Worm (Caenorhabditis elegans) whole organism, young adult: ENCODE data around the gene C29A12.6.

Source experiments
- B0261.1 ChIP-seq: sonication (generic microtip); optimal IDR thresholded peaks from 2 replicates; lab custom pipeline; 2016; ENCODE audit warnings: mild to moderate bottlenecking, missing genetic modification characterization, moderate library complexity, missing compliant biosample characterization
- D2030.7 ChIP-seq: fragments of 200-800 bp; sonication (Bioruptor generic); IDR thresholded peaks from 2 replicates; pipeline ENCODE4 v1.3.6; 2022; ENCODE audit warnings: missing genetic modification reagents, missing genetic modification characterization, missing compliant biosample characterization
- F22D6.2 ChIP-seq: sonication (generic microtip); optimal IDR thresholded peaks from 2 replicates; lab custom pipeline; 2016; ENCODE audit warnings: mild to moderate bottlenecking, missing genetic modification characterization, missing compliant biosample characterization
- F33H1.4 ChIP-seq: fragments of 200-800 bp; sonication (Bioruptor generic); IDR thresholded peaks from 2 replicates; pipeline ENCODE4 v1.3.6; 2022; ENCODE audit warnings: missing genetic modification reagents, missing genetic modification characterization, missing compliant biosample characterization
- F52B5.7 ChIP-seq: sonication (generic microtip); optimal IDR thresholded peaks from 2 replicates; lab custom pipeline; 2016; ENCODE audit warnings: mild to moderate bottlenecking, missing genetic modification characterization, missing compliant biosample characterization
- F57A8.1 ChIP-seq: fragments of 200-800 bp; sonication (Bioruptor generic); optimal IDR thresholded peaks from 2 replicates; lab custom pipeline; 2018; ENCODE audit warnings: mild to moderate bottlenecking, missing genetic modification characterization, moderate library complexity, missing compliant biosample characterization
- Y56A3A.18 ChIP-seq: fragments of 200-800 bp; sonication (Bioruptor generic); IDR thresholded peaks from 2 replicates; pipeline ENCODE4 v1.3.6; 2022; ENCODE audit warnings: missing genetic modification reagents, missing genetic modification characterization, missing compliant biosample characterization
- Y67H2A.10 ChIP-seq: fragments of 200-800 bp; sonication (Bioruptor generic); conservative IDR thresholded peaks from 2 replicates; pipeline ENCODE4 v1.3.6; 2022; ENCODE audit warnings: missing genetic modification reagents, missing genetic modification characterization, missing compliant biosample characterization
- Y79H2A.3 ChIP-seq: fragments of 200-800 bp; sonication (Bioruptor generic); conservative IDR thresholded peaks from 2 replicates; pipeline ENCODE4 v1.3.6; 2022; ENCODE audit warnings: missing genetic modification reagents, missing genetic modification characterization, missing compliant biosample characterization
- akir-1 ChIP-seq: fragments of 200-800 bp; sonication (Bioruptor generic); optimal IDR thresholded peaks from 2 replicates; lab custom pipeline; 2018; ENCODE audit warnings: mild to moderate bottlenecking, missing genetic modification characterization, moderate library complexity, missing compliant biosample characterization
- attf-5 ChIP-seq: fragments of 200-800 bp; sonication (Bioruptor generic); optimal IDR thresholded peaks from 2 replicates; lab custom pipeline; 2018; ENCODE audit warnings: mild to moderate bottlenecking, missing genetic modification characterization, missing compliant biosample characterization
- bed-2 ChIP-seq: fragments of 200-800 bp; sonication (Bioruptor generic); IDR thresholded peaks from 2 replicates; pipeline ENCODE4 v1.3.6; 2022; ENCODE audit warnings: missing genetic modification reagents, missing genetic modification characterization, missing compliant biosample characterization
- cebp-1 ChIP-seq, 2 experiments: fragments of 200-800 bp in 1 of 2; sonication (Bioruptor generic) in 1 of 2; sonication (generic microtip) in 1 of 2; IDR thresholded peaks in 1 of 2; optimal IDR thresholded peaks in 1 of 2; 2 replicates each; pipeline versions ENCODE4 v1.3.6 to Lab custom; 2017 to 2022; ENCODE audit warnings: missing compliant biosample characterization in 2 of 2, missing genetic modification characterization in 2 of 2, mild to moderate bottlenecking in 1 of 2, missing genetic modification reagents in 1 of 2, moderate library complexity in 1 of 2
- ceh-27 ChIP-seq: fragments of 200-800 bp; sonication (Bioruptor generic); optimal IDR thresholded peaks from 2 replicates; lab custom pipeline; 2018; ENCODE audit warnings: mild to moderate bottlenecking, missing genetic modification characterization, moderate library complexity, missing compliant biosample characterization
- ceh-58 ChIP-seq: fragments of 200-800 bp; sonication (Bioruptor generic); IDR thresholded peaks from 2 replicates; pipeline ENCODE4 v1.3.6; 2022; ENCODE audit warnings: missing genetic modification characterization, missing compliant biosample characterization
- efl-1 ChIP-seq: fragments of 150-350 bp; optimal IDR thresholded peaks from 2 replicates; lab custom pipeline; 2014; ENCODE audit warnings: missing biosample characterization, missing genetic modification reagents, missing genetic modification characterization
- ekl-4 ChIP-seq: fragments of 200-800 bp; sonication (Bioruptor generic); IDR thresholded peaks from 2 replicates; pipeline ENCODE4 v1.3.6; 2022; ENCODE audit warnings: missing genetic modification reagents, missing genetic modification characterization, missing compliant biosample characterization
- ets-4 ChIP-seq: fragments of 200-800 bp; sonication (Bioruptor generic); optimal IDR thresholded peaks from 2 replicates; lab custom pipeline; 2018; ENCODE audit warnings: mild to moderate bottlenecking, missing genetic modification characterization, missing compliant biosample characterization
- him-1 ChIP-seq: sonication (generic microtip); optimal IDR thresholded peaks from 2 replicates; lab custom pipeline; 2016; ENCODE audit warnings: missing genotype, missing genetic modification reagents, missing genetic modification characterization, missing compliant biosample characterization
- hlh-12 ChIP-seq: sonication (generic microtip); optimal IDR thresholded peaks from 2 replicates; lab custom pipeline; 2016; ENCODE audit warnings: missing genetic modification characterization, missing compliant biosample characterization
- hmg-1.2 ChIP-seq: fragments of 200-800 bp; sonication (Bioruptor generic); IDR thresholded peaks from 2 replicates; pipeline ENCODE4 v1.3.6; 2022; ENCODE audit warnings: missing genetic modification reagents, missing genetic modification characterization, missing compliant biosample characterization
- hrde-1 ChIP-seq: sonication (generic microtip); optimal IDR thresholded peaks from 2 replicates; lab custom pipeline; 2016; ENCODE audit warnings: missing genetic modification characterization, mild to moderate bottlenecking, missing compliant biosample characterization, moderate library complexity, missing genotype, missing genetic modification reagents, borderline replicate concordance
- hsf-1 ChIP-seq: fragments of 200-800 bp; sonication (Bioruptor generic); IDR thresholded peaks from 2 replicates; pipeline ENCODE4 v1.3.6; 2022; ENCODE audit warnings: missing genetic modification reagents, missing genetic modification characterization, missing compliant biosample characterization
- lin-35 ChIP-seq, 3 experiments: fragments of 150-350 bp in 2 of 3; sonication (generic microtip) in 1 of 3; optimal IDR thresholded peaks; 2 replicates each; lab custom pipeline; 2014 to 2018; ENCODE audit warnings: missing biosample characterization in 3 of 3, missing genetic modification characterization in 3 of 3, missing genetic modification reagents in 3 of 3
- lin-40 ChIP-seq: sonication (generic microtip); optimal IDR thresholded peaks from 2 replicates; lab custom pipeline; 2016; ENCODE audit warnings: missing genetic modification characterization, mild to moderate bottlenecking, missing compliant biosample characterization, missing genotype, missing genetic modification reagents
- lsy-27 ChIP-seq: sonication (generic microtip); optimal IDR thresholded peaks from 2 replicates; lab custom pipeline; 2017; ENCODE audit warnings: missing genetic modification characterization, mild to moderate bottlenecking, missing compliant biosample characterization, antibody characterized with exemption, missing genotype, borderline replicate concordance; ENCODE audit not compliant: insufficient read depth
- mxl-1 ChIP-seq: sonication (generic microtip); optimal IDR thresholded peaks from 2 replicates; lab custom pipeline; 2016; ENCODE audit warnings: missing genetic modification characterization, missing compliant biosample characterization
- nhr-80 ChIP-seq: sonication (generic microtip); optimal IDR thresholded peaks from 2 replicates; lab custom pipeline; 2016; ENCODE audit warnings: missing genetic modification characterization, missing compliant biosample characterization
- pha-4 ChIP-seq: fragments of 150-350 bp; sonication (generic microtip); optimal IDR thresholded peaks from 2 replicates; lab custom pipeline; 2014; ENCODE audit warnings: missing biosample characterization, missing genetic modification reagents, missing genetic modification characterization
- rec-8 ChIP-seq, 2 experiments: sonication (generic microtip); optimal IDR thresholded peaks; 2 replicates each; lab custom pipeline; 2016; ENCODE audit warnings: mild to moderate bottlenecking in 2 of 2, missing genetic modification characterization in 2 of 2, missing genetic modification reagents in 2 of 2, missing genotype in 2 of 2, missing biosample characterization in 1 of 2, missing compliant biosample characterization in 1 of 2, moderate library complexity in 1 of 2
- repo-1 ChIP-seq: sonication (generic microtip); optimal IDR thresholded peaks from 2 replicates; lab custom pipeline; 2017; ENCODE audit warnings: mild to moderate bottlenecking, missing genetic modification characterization, missing compliant biosample characterization
- rpc-1 ChIP-seq, 2 experiments: fragments of 150-350 bp in 1 of 2; sonication (generic microtip) in 1 of 2; optimal IDR thresholded peaks; 2 replicates each; lab custom pipeline; 2014 to 2018; ENCODE audit warnings: missing biosample characterization in 1 of 2, missing genetic modification characterization in 1 of 2, missing genetic modification reagents in 1 of 2, missing genotype in 1 of 2
- sdz-38 ChIP-seq: sonication (generic microtip); optimal IDR thresholded peaks from 2 replicates; lab custom pipeline; 2016; ENCODE audit warnings: missing genotype, missing genetic modification characterization, missing compliant biosample characterization
- sea-2 ChIP-seq: fragments of 200-800 bp; sonication (Bioruptor generic); IDR thresholded peaks from 2 replicates; pipeline ENCODE4 v1.3.6; 2022; ENCODE audit warnings: missing genetic modification characterization, missing compliant biosample characterization
- snpc-1.1 ChIP-seq: sonication (generic microtip); optimal IDR thresholded peaks from 2 replicates; lab custom pipeline; 2017; ENCODE audit warnings: missing genetic modification characterization, mild to moderate bottlenecking, missing compliant biosample characterization, antibody characterized with exemption, moderate library complexity, missing genotype, missing genetic modification reagents; ENCODE audit not compliant: insufficient read depth
- snpc-1.3 ChIP-seq: sonication (generic microtip); optimal IDR thresholded peaks from 2 replicates; lab custom pipeline; 2017; ENCODE audit warnings: missing genetic modification characterization, mild to moderate bottlenecking, missing compliant biosample characterization, antibody characterized with exemption, moderate library complexity, missing genotype, missing genetic modification reagents; ENCODE audit not compliant: insufficient read depth
- snpc-4 ChIP-seq, 5 experiments: fragments of 150-350 bp in 1 of 5; sonication (generic microtip) in 4 of 5; optimal IDR thresholded peaks; 2 replicates each; lab custom pipeline; 2014 to 2018; ENCODE audit warnings: missing genetic modification characterization in 5 of 5, missing biosample characterization in 3 of 5, antibody characterized with exemption in 2 of 5, mild to moderate bottlenecking in 2 of 5, missing compliant biosample characterization in 2 of 5, missing genotype in 2 of 5, moderate library complexity in 2 of 5, missing genetic modification reagents in 1 of 5
- somi-1 ChIP-seq: fragments of 200-800 bp; sonication (Bioruptor generic); optimal IDR thresholded peaks from 2 replicates; lab custom pipeline; 2018; ENCODE audit warnings: mild to moderate bottlenecking, missing genetic modification characterization, missing compliant biosample characterization
- tbp1 ChIP-seq: fragments of 200-800 bp; sonication (Bioruptor generic); optimal IDR thresholded peaks from 2 replicates; lab custom pipeline; 2018; ENCODE audit warnings: mild to moderate bottlenecking, missing genetic modification characterization, missing compliant biosample characterization
- tbx-9 ChIP-seq: sonication (generic microtip); optimal IDR thresholded peaks from 2 replicates; lab custom pipeline; 2016; ENCODE audit warnings: borderline replicate concordance, missing genetic modification characterization, inconsistent platforms, missing compliant biosample characterization
- tlf-1 ChIP-seq: fragments of 200-800 bp; sonication (Bioruptor generic); optimal IDR thresholded peaks from 2 replicates; lab custom pipeline; 2018; ENCODE audit warnings: mild to moderate bottlenecking, missing genetic modification characterization, missing compliant biosample characterization
- ztf-25 ChIP-seq: fragments of 200-800 bp; sonication (Bioruptor generic); IDR thresholded peaks from 2 replicates; pipeline ENCODE4 v1.3.6; 2022; ENCODE audit warnings: missing genetic modification reagents, missing genetic modification characterization, missing compliant biosample characterization
- ztf-28 ChIP-seq: fragments of 200-800 bp; sonication (Bioruptor generic); IDR thresholded peaks from 2 replicates; pipeline ENCODE4 v1.3.6; 2022; ENCODE audit warnings: missing genetic modification reagents, missing genetic modification characterization, missing compliant biosample characterization
- ztf-3 ChIP-seq: fragments of 200-800 bp; sonication (Bioruptor generic); optimal IDR thresholded peaks from 2 replicates; lab custom pipeline; 2018; ENCODE audit warnings: mild to moderate bottlenecking, missing genetic modification characterization, missing compliant biosample characterization

C29A12.6 gene

ce11 chrV:10813425-10814156 is 33.4 kb upstream of the C29A12.6 start, which contains the start of the genes C29A12.1 and lig-1 (continued):
- no peak for TF ChIP-seq lin-35 (GFP tag; optimal IDR thresholded peaks at IDR 0.05; lab: Kevin White, UChicago)
- peak; percentile 41 for TF ChIP-seq tlf-1 (GFP tag; lab: Kevin White, UChicago)
- TF ChIP-seq tbp1 = no peak
- TF ChIP-seq attf-5 (GFP tag; lab: Kevin White, UChicago) = peak; percentile 44
- no peak for TF ChIP-seq mxl-1 (tag; lab: Kevin White, UChicago)
- peak; percentile 66; the same call in 1 of the 2 replicates for TF ChIP-seq hmg-1.2 (GFP tag; lab: Robert Waterston, UW)
- TF ChIP-seq nhr-80 (tag; lab: Kevin White, UChicago) = no peak
- no peak for TF ChIP-seq lin-40 (tag; lab: Kevin White, UChicago)
- TF ChIP-seq rpc-1 (optimal IDR thresholded peaks at IDR 0.05; lab: Kevin White, UChicago) = no peak
- TF ChIP-seq rpc-1 (tag; optimal IDR thresholded peaks at IDR 0.05; lab: Kevin White, UChicago) = no peak
- TF ChIP-seq B0261.1 (tag; lab: Kevin White, UChicago) = no peak
- TF ChIP-seq ztf-3 (GFP tag; lab: Kevin White, UChicago) = no peak
- peak; percentile 51 for TF ChIP-seq F33H1.4 (GFP tag; lab: Robert Waterston, UW)
- TF ChIP-seq him-1 (tag; lab: Kevin White, UChicago) = no peak
- no peak for TF ChIP-seq hlh-12 (tag; lab: Kevin White, UChicago)
- no peak for TF ChIP-seq Y56A3A.18
- TF ChIP-seq ceh-58 (GFP tag; lab: Robert Waterston, UW) = no peak
- peak; percentile 93 for TF ChIP-seq D2030.7 (GFP tag; lab: Robert Waterston, UW)
- TF ChIP-seq rec-8 (tag; optimal IDR thresholded peaks at IDR 0.05; lab: Kevin White, UChicago) = no peak
- TF ChIP-seq snpc-1.1 (tag; lab: Kevin White, UChicago) = no peak
- TF ChIP-seq pha-4 = no peak
- TF ChIP-seq F57A8.1 (GFP tag; lab: Kevin White, UChicago) = no peak
- TF ChIP-seq sea-2 (GFP tag; lab: Robert Waterston, UW) = no peak
- TF ChIP-seq ekl-4 (GFP tag; lab: Robert Waterston, UW) = peak; percentile 25; the same call in 1 of the 2 replicates
- TF ChIP-seq F22D6.2 (tag; lab: Kevin White, UChicago) = no peak
- TF ChIP-seq efl-1 (GFP tag; lab: Kevin White, UChicago) = peak; percentile 70
- no peak for TF ChIP-seq bed-2 (GFP tag; lab: Robert Waterston, UW)
- TF ChIP-seq F52B5.7 (tag; lab: Kevin White, UChicago) = no peak
- TF ChIP-seq repo-1 (tag; lab: Kevin White, UChicago) = no peak
- TF ChIP-seq ets-4 (GFP tag; lab: Kevin White, UChicago) = no peak
- TF ChIP-seq snpc-1.3 = no peak
- TF ChIP-seq cebp-1 (GFP tag; IDR thresholded peaks at IDR 0.05; lab: Robert Waterston, UW) = no peak
- no peak for TF ChIP-seq cebp-1 (tag; optimal IDR thresholded peaks at IDR 0.05; lab: Kevin White, UChicago)
- no peak for TF ChIP-seq lsy-27
- no peak for TF ChIP-seq ceh-27 (GFP tag; lab: Kevin White, UChicago)
- no peak for TF ChIP-seq tbx-9 (tag; lab: Kevin White, UChicago)
- TF ChIP-seq hsf-1 (GFP tag; lab: Robert Waterston, UW) = 0 out of 2 replicates have a peak, but pooled peaks have one; percentile 57
- no peak for TF ChIP-seq Y67H2A.10 (GFP tag; lab: Robert Waterston, UW)
- TF ChIP-seq somi-1 (GFP tag; lab: Kevin White, UChicago) = no peak
- no peak for TF ChIP-seq snpc-4 (GFP tag; optimal IDR thresholded peaks at IDR 0.05; lab: Kevin White, UChicago)
- TF ChIP-seq snpc-4 (tag; optimal IDR thresholded peaks at IDR 0.05; lab: Kevin White, UChicago) = no peak
- TF ChIP-seq ztf-25 = no peak
- no peak for TF ChIP-seq akir-1 (GFP tag; lab: Kevin White, UChicago)
- TF ChIP-seq Y79H2A.3 (GFP tag; lab: Robert Waterston, UW) = no peak
- TF ChIP-seq ztf-28 = no peak
- TF ChIP-seq hrde-1 (tag; lab: Kevin White, UChicago) = no peak
- no peak for TF ChIP-seq sdz-38
